Fruit fly (Drosophila melanogaster): ENCODE data around the gene ush.

The ush gene

DNA sequence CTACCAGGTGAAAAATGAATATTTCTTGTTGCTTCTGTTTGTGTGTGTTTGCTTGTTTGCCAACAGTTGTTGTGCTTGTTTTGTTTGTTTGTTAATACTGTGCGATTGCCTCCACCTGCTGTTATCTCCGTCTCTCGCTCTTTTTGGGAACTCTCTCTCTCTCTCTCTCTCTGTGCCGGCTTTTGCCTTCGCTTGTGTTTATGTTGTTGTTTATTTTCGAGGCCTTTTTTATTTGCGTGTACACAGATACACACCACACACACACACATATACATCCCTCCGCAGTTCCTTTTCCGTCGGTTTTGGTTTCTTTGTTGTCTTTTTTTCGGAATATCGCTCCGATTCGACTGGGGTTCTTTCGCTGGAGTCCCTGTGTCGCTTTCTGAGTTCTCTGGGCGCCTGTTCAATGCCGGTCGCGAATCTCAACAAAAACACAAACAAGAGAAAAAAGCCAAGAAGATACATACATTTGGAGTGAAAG is 34.6 kb downstream of the ush start (continued):
- peak; percentile 80 for TF ChIP-seq lbe (GFP tag; optimal IDR thresholded peaks at IDR 0.05)
- peak; percentile 44 for TF ChIP-seq grau (tag; optimal IDR thresholded peaks at IDR 0.05)
- TF ChIP-seq ftz-f1 (GFP tag; optimal IDR thresholded peaks at IDR 0.05): peak; percentile 20
- peak; percentile 65 for TF ChIP-seq CG16863 (GFP tag; optimal IDR thresholded peaks at IDR 0.05)
- no peak for TF ChIP-seq prd (optimal IDR thresholded peaks at IDR 0.05)
- TF ChIP-seq prd (GFP tag; IDR thresholded peaks at IDR 0.05): peak; percentile 54; the same call in 2 of the 3 replicates
- peak; percentile 66 for TF ChIP-seq CG12744 (GFP tag; optimal IDR thresholded peaks at IDR 0.05)
- TF ChIP-seq CG7963 (GFP tag; IDR thresholded peaks at IDR 0.05; ENCODE audit: partially characterized antibody): no peak
- TF ChIP-seq fd102C (GFP tag; optimal IDR thresholded peaks at IDR 0.05): peak; percentile 94
- TF ChIP-seq Eip74EF (GFP tag; optimal IDR thresholded peaks at IDR 0.05): no peak
- peak; percentile 52 for TF ChIP-seq CG18619 (GFP tag; optimal IDR thresholded peaks at IDR 0.05)
- peak; percentile 60 for TF ChIP-seq her (GFP tag; optimal IDR thresholded peaks at IDR 0.05)
- TF ChIP-seq cg (GFP tag; optimal IDR thresholded peaks at IDR 0.05): peak; percentile 85
- peak; percentile 49 for TF ChIP-seq CG12659 (GFP tag; optimal IDR thresholded peaks at IDR 0.05)
- TF ChIP-seq CG1792 (GFP tag; optimal IDR thresholded peaks at IDR 0.05): peak; percentile 26
- TF ChIP-seq ems (GFP tag; optimal IDR thresholded peaks at IDR 0.05): peak; percentile 2
- peak; percentile 43 for TF ChIP-seq CG30431 (GFP tag; optimal IDR thresholded peaks at IDR 0.05)
- TF ChIP-seq CG13624 (GFP tag; optimal IDR thresholded peaks at IDR 0.05): peak; percentile 27
- TF ChIP-seq CG4820 (GFP tag; optimal IDR thresholded peaks at IDR 0.05): peak; percentile 52
- peak; percentile 4 for TF ChIP-seq nmo (GFP tag; optimal IDR thresholded peaks at IDR 0.05)
- peak; percentile 71; the same call in 2 of the 3 replicates for TF ChIP-seq CG17361 (GFP tag; IDR thresholded peaks at IDR 0.05)
- TF ChIP-seq Sox102F (GFP tag; optimal IDR thresholded peaks at IDR 0.05): peak; percentile 43
- peak; percentile 76 for TF ChIP-seq CG3838 (GFP tag; optimal IDR thresholded peaks at IDR 0.05)
- peak; percentile 6 for TF ChIP-seq CG12104 (GFP tag; optimal IDR thresholded peaks at IDR 0.05)
- TF ChIP-seq Jarid2 (GFP tag; optimal IDR thresholded peaks at IDR 0.05): peak; percentile 68
- TF ChIP-seq sd (tag; optimal IDR thresholded peaks at IDR 0.05): peak; percentile 49
- TF ChIP-seq sob (GFP tag; IDR thresholded peaks at IDR 0.05): peak; percentile 50
- peak; percentile 69 for TF ChIP-seq CG18599 (GFP tag; optimal IDR thresholded peaks at IDR 0.05)
- no peak for TF ChIP-seq fru (optimal IDR thresholded peaks at IDR 0.05)
- TF ChIP-seq CG2875 (GFP tag; optimal IDR thresholded peaks at IDR 0.05): peak; percentile 89
- TF ChIP-seq CHES-1-like (GFP tag; optimal IDR thresholded peaks at IDR 0.05): peak; percentile 81
- TF ChIP-seq CG18262 (tag; optimal IDR thresholded peaks at IDR 0.05): peak; percentile 77
- TF ChIP-seq tio (GFP tag; optimal IDR thresholded peaks at IDR 0.05): peak; percentile 40
- no peak for TF ChIP-seq Ravus (GFP tag; IDR thresholded peaks at IDR 0.05)
- TF ChIP-seq dati (GFP tag; IDR thresholded peaks at IDR 0.05): no peak
- TF ChIP-seq sr (GFP tag; IDR thresholded peaks at IDR 0.05): 0 out of 3 replicates have a peak, but pooled peaks have one; percentile 29
- peak; percentile 52 for TF ChIP-seq CG4424 (GFP tag; optimal IDR thresholded peaks at IDR 0.05)
- TF ChIP-seq Lim3 (GFP tag; IDR thresholded peaks at IDR 0.05): no peak
- no peak for TF ChIP-seq CG8478 (optimal IDR thresholded peaks at IDR 0.05)
- TF ChIP-seq tap (tag; optimal IDR thresholded peaks at IDR 0.05): peak; percentile 17
- peak; percentile 65 for TF ChIP-seq CG6854 (GFP tag; optimal IDR thresholded peaks at IDR 0.05)
- no peak; the same call in 1 of the 2 replicates for TF ChIP-seq CG32772 (GFP tag; IDR thresholded peaks at IDR 0.05)
- TF ChIP-seq Sry-β (GFP tag; optimal IDR thresholded peaks at IDR 0.05): peak; percentile 65
- peak; percentile 80 for TF ChIP-seq zen (tag; optimal IDR thresholded peaks at IDR 0.05)
- TF ChIP-seq nom (GFP tag; optimal IDR thresholded peaks at IDR 0.05): peak; percentile 97
- TF ChIP-seq hth (optimal IDR thresholded peaks at IDR 0.05): no peak
- TF ChIP-seq seq (GFP tag; IDR thresholded peaks at IDR 0.05): peak; percentile 17; the same call in 1 of the 2 replicates
- no peak; the same call in 2 of the 3 replicates for TF ChIP-seq tgo (GFP tag; IDR thresholded peaks at IDR 0.05)
- TF ChIP-seq cad (GFP tag; optimal IDR thresholded peaks at IDR 0.05): no peak
- peak; percentile 42 for TF ChIP-seq YL-1 (GFP tag; optimal IDR thresholded peaks at IDR 0.05)
- TF ChIP-seq D (optimal IDR thresholded peaks at IDR 0.05): no peak
- peak; percentile 75 for TF ChIP-seq D (GFP tag; optimal IDR thresholded peaks at IDR 0.05)

All from whole organism, embryonic.